Worm (Caenorhabditis elegans): ENCODE data around the gene F59F5.5.

DNA sequence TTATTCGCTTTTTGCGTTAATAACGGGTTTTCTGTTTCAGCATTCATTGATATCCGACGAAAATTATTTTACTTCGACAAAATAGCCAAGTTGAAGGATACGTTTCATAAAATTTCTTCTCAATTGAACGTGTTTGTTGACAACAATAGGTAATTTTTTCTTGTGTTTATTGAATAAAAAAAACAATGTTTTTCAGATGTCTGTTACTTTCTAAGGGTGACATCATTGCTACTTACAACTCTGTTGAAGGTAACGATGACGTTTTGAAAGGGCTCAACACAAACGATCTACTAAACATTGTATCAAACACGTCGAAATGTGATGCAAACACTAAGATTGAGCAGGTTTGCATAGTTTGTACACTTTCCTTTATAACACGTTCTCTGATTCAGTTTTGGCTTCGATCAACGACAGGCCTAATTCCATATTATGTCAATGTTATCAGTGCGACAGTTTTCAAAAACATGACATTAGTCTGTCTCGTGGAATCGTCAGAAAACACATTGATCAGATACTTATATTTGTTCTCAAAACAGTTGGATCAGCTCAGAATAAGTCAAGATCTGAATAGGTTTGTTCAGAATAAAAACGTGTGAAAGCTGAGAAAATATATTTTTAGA is 11.1 kb upstream of the F59F5.5 start:
- TF ChIP-seq lsy-2 (tag; optimal IDR thresholded peaks at IDR 0.05) = no peak
- TF ChIP-seq nhr-12 (tag; optimal IDR thresholded peaks at IDR 0.05) = no peak
- TF ChIP-seq nhr-237 (tag; optimal IDR thresholded peaks at IDR 0.05) = no peak
- no peak for TF ChIP-seq blmp-1 (tag; optimal IDR thresholded peaks at IDR 0.05)
- TF ChIP-seq M03D4.4 (tag; optimal IDR thresholded peaks at IDR 0.05) = no peak
- TF ChIP-seq unc-62 (GFP tag; optimal IDR thresholded peaks at IDR 0.05) = no peak
- no peak for TF ChIP-seq lin-32 (GFP tag; optimal IDR thresholded peaks at IDR 0.05)
- TF ChIP-seq unc-39 (tag; optimal IDR thresholded peaks at IDR 0.05) = no peak
- no peak for TF ChIP-seq ceh-39 (tag; optimal IDR thresholded peaks at IDR 0.05)
- TF ChIP-seq nhr-28 (tag; optimal IDR thresholded peaks at IDR 0.05) = no peak
- no peak for TF ChIP-seq elt-3 (tag; optimal IDR thresholded peaks at IDR 0.05)
